Fruit fly (Drosophila melanogaster): ENCODE data around the gene Cyp4ae1.

Cyp4ae1 gene

DNA sequence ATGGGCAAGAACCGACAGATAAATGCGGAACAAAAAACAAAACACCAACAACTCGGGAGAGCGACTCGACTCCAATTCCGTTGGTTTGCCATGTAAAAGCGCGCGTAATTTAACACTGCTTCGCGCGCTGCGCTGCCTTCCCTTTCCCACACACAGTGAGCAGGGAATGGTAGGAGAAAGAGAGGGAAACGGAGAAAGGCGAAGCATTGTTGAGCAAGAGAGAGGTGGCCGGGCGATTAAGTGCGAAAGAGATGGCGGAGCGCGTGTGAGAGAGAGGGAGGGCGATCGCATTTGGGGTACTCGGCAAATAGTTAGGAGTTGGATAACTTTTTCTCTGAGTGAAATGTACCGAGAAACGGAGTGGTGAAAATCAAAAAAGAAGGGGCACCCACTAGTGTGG is 22.9 kb upstream of the Cyp4ae1 start (continued):
- TF ChIP-seq psq (GFP tag; optimal IDR thresholded peaks at IDR 0.05) (no peak), sens (GFP tag) (peak; percentile 76), CG7556 (GFP tag; optimal IDR thresholded peaks at IDR 0.05) (no peak), CG10462 (GFP tag; optimal IDR thresholded peaks at IDR 0.05) (no peak), Scr (GFP tag; IDR thresholded peaks at IDR 0.05; ENCODE audit: partially characterized antibody) (peak; percentile 14; the same call in 1 of the 2 replicates), Ptx1 (GFP tag; IDR thresholded peaks at IDR 0.05) (peak; percentile 39; the same call in 1 of the 2 replicates), Pdp1 (GFP tag; optimal IDR thresholded peaks at IDR 0.05) (peak in 1 of 2 experiments; percentile 85), sc (optimal IDR thresholded peaks at IDR 0.05) (no peak), sc (GFP tag; optimal IDR thresholded peaks at IDR 0.05) (no peak), CG1603 (tag; optimal IDR thresholded peaks at IDR 0.05) (peak; percentile 20), CG14014 (GFP tag; IDR thresholded peaks at IDR 0.05) (no peak), crol (GFP tag; IDR thresholded peaks at IDR 0.05) (peak; percentile 97), nerfin-1 (tag; optimal IDR thresholded peaks at IDR 0.05) (peak; percentile 10), HmgZ (tag; optimal IDR thresholded peaks at IDR 0.05) (peak; percentile 44), CG17829 (tag; optimal IDR thresholded peaks at IDR 0.05) (peak; percentile 32), CG18262 (tag; optimal IDR thresholded peaks at IDR 0.05) (peak; percentile 3), CG7928 (GFP tag; optimal IDR thresholded peaks at IDR 0.05) (no peak), CG7839 (tag; optimal IDR thresholded peaks at IDR 0.05) (no peak), Lpt (GFP tag; optimal IDR thresholded peaks at IDR 0.05) (no peak), Trl (optimal IDR thresholded peaks at IDR 0.05) (peak; percentile 54 to 70), Trl (GFP tag; optimal IDR thresholded peaks at IDR 0.05) (peak; percentile 45), CG4282 (GFP tag; optimal IDR thresholded peaks at IDR 0.05) (no peak), CoRest (tag; optimal IDR thresholded peaks at IDR 0.05) (peak; percentile 18), CG33213 (GFP tag; optimal IDR thresholded peaks at IDR 0.05) (no peak), CG2199 (GFP tag; IDR thresholded peaks at IDR 0.05) (peak; percentile 76; the same call in 2 of the 3 replicates), hkb (optimal IDR thresholded peaks at IDR 0.05) (no peak), hkb (GFP tag; IDR thresholded peaks at IDR 0.05) (no peak), dan (GFP tag; IDR thresholded peaks at IDR 0.05) (no peak), Myb (GFP tag; optimal IDR thresholded peaks at IDR 0.05) (no peak), CG31365 (tag; optimal IDR thresholded peaks at IDR 0.05) (peak; percentile 70), BEAF-32 (GFP tag; optimal IDR thresholded peaks at IDR 0.05) (no peak), NFAT (GFP tag; IDR thresholded peaks at IDR 0.05) (no peak), fd96Cb (tag; optimal IDR thresholded peaks at IDR 0.05) (no peak), CG12769 (tag; optimal IDR thresholded peaks at IDR 0.05) (peak; percentile 93), wdn (GFP tag; IDR thresholded peaks at IDR 0.05) (no peak), Stat92E (GFP tag; optimal IDR thresholded peaks at IDR 0.05) (peak in 1 of 3 experiments; percentile 2), zf30C (GFP tag; optimal IDR thresholded peaks at IDR 0.05) (peak; percentile 60), GATAe (GFP tag; conservative IDR thresholded peaks at IDR 0.05) (no peak), bsh (GFP tag; optimal IDR thresholded peaks at IDR 0.05) (peak in 1 of 2 experiments; percentile 7), ranshi (GFP tag; IDR thresholded peaks at IDR 0.05) (no peak; the same call in 1 of the 2 replicates), Jarid2 (GFP tag; optimal IDR thresholded peaks at IDR 0.05) (no peak), ci (GFP tag; IDR thresholded peaks at IDR 0.05) (peak; percentile 62), oc (tag; optimal IDR thresholded peaks at IDR 0.05) (peak; percentile 74), CG4424 (GFP tag; optimal IDR thresholded peaks at IDR 0.05) (no peak), wek (GFP tag; optimal IDR thresholded peaks at IDR 0.05) (peak; percentile 100), CG10431 (GFP tag; optimal IDR thresholded peaks at IDR 0.05) (peak; percentile 99), cg (GFP tag; optimal IDR thresholded peaks at IDR 0.05) (peak; percentile 59), pzg (GFP tag; optimal IDR thresholded peaks at IDR 0.05) (peak; percentile 21), D19B (GFP tag; optimal IDR thresholded peaks at IDR 0.05) (no peak), row (GFP tag; IDR thresholded peaks at IDR 0.05) (peak; percentile 64), Deaf1 (tag; optimal IDR thresholded peaks at IDR 0.05) (peak; percentile 24), twi (tag; optimal IDR thresholded peaks at IDR 0.05) (no peak)
